Fruit fly (Drosophila melanogaster): ENCODE measurements around the gene NimC4.

Gene NimC4

DNA sequence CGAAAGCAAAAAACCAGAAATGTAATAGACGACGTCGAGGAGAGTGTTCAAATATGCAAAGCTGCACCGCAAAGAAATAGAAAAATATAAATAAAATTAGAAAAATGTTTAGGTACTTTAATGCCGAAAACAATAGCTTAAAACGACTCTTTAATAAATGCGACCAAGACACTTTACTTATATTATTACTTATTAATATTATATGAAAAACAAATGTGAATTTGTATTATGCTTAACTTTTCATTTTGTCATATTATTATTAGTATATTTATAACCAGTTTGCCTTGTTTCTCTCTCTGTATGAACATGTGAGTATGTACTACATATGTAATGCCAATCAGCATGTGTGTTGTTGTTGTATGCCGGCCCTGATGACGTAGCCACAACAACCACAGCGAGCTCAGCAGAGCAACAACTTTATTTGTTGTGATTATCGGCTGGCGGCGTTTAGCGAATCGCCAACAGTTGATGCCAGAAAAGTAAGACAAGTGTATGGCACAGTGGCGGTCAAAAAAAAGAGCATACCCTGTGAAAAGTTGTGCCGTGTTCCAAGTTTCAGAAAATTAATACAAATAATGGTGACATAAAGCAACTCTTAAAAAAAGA is 25.1 kb upstream of the NimC4 start (continued):
- peak; percentile 63 for TF ChIP-seq CG13624 (GFP tag; optimal IDR thresholded peaks at IDR 0.05)
- TF ChIP-seq CG31224 (GFP tag; IDR thresholded peaks at IDR 0.05) = peak; percentile 48; the same call in 1 of the 2 replicates
- peak; percentile 85 for TF ChIP-seq wdn (GFP tag; IDR thresholded peaks at IDR 0.05)
- no peak for TF ChIP-seq sna (GFP tag; IDR thresholded peaks at IDR 0.05; ENCODE audit: partially characterized antibody)
- TF ChIP-seq ssp (GFP tag; IDR thresholded peaks at IDR 0.05) = peak; percentile 86
- TF ChIP-seq CG12155 (GFP tag; optimal IDR thresholded peaks at IDR 0.05) = peak; percentile 78
- peak; percentile 96 for TF ChIP-seq oc (tag; optimal IDR thresholded peaks at IDR 0.05)
- TF ChIP-seq gcm2 (GFP tag; optimal IDR thresholded peaks at IDR 0.05) = no peak
- TF ChIP-seq sr (GFP tag; IDR thresholded peaks at IDR 0.05) = peak; percentile 64; the same call in 2 of the 3 replicates
- TF ChIP-seq CG10321 (GFP tag; IDR thresholded peaks at IDR 0.05) = peak; percentile 75; the same call in 1 of the 2 replicates
- TF ChIP-seq az2 (GFP tag; optimal IDR thresholded peaks at IDR 0.05) = peak; percentile 81
- TF ChIP-seq klu (GFP tag; IDR thresholded peaks at IDR 0.05) = peak; percentile 91
- peak; percentile 0 for TF ChIP-seq CG16863 (GFP tag; optimal IDR thresholded peaks at IDR 0.05)
- TF ChIP-seq Doc3 (GFP tag; IDR thresholded peaks at IDR 0.05; ENCODE audit: partially characterized antibody) = no peak
- peak; percentile 52 for TF ChIP-seq CG9876 (GFP tag; optimal IDR thresholded peaks at IDR 0.05)
- TF ChIP-seq dm (GFP tag; optimal IDR thresholded peaks at IDR 0.05) = peak; percentile 41
- TF ChIP-seq inv (GFP tag; IDR thresholded peaks at IDR 0.05; ENCODE audit: partially characterized antibody) = no peak
- peak; percentile 77 for TF ChIP-seq CG11723 (GFP tag; optimal IDR thresholded peaks at IDR 0.05)
- TF ChIP-seq al (GFP tag; IDR thresholded peaks at IDR 0.05) = peak; percentile 93
- peak; percentile 31 for TF ChIP-seq CHES-1-like (GFP tag; optimal IDR thresholded peaks at IDR 0.05)
- peak; percentile 42; the same call in 1 of the 2 replicates for TF ChIP-seq CG5953 (GFP tag; IDR thresholded peaks at IDR 0.05)
- peak; percentile 93 for TF ChIP-seq NfI (GFP tag; optimal IDR thresholded peaks at IDR 0.05)
- TF ChIP-seq Spps (tag; optimal IDR thresholded peaks at IDR 0.05) = peak; percentile 91
- no peak for TF ChIP-seq Neu2 (GFP tag; optimal IDR thresholded peaks at IDR 0.05; ENCODE audit: borderline replicate concordance)
- no peak for TF ChIP-seq emc (GFP tag; optimal IDR thresholded peaks at IDR 0.05)
- TF ChIP-seq bab2 (GFP tag; optimal IDR thresholded peaks at IDR 0.05) = peak; percentile 59
- TF ChIP-seq ato (GFP tag; IDR thresholded peaks at IDR 0.05; ENCODE audit: partially characterized antibody) = no peak
- TF ChIP-seq Nf-YC (tag; optimal IDR thresholded peaks at IDR 0.05) = peak; percentile 89
- no peak for TF ChIP-seq Hr39 (optimal IDR thresholded peaks at IDR 0.05)
- peak; percentile 90 for TF ChIP-seq org-1 (GFP tag; optimal IDR thresholded peaks at IDR 0.05)
- TF ChIP-seq dimm (GFP tag; IDR thresholded peaks at IDR 0.05) = peak; percentile 81
- peak; percentile 84 for TF ChIP-seq CG4424 (GFP tag; optimal IDR thresholded peaks at IDR 0.05)
- TF ChIP-seq Kr (GFP tag; optimal IDR thresholded peaks at IDR 0.05) = no peak
- TF ChIP-seq Atf3 (GFP tag; optimal IDR thresholded peaks at IDR 0.05) = peak; percentile 49
- TF ChIP-seq CG1602 (GFP tag; optimal IDR thresholded peaks at IDR 0.05) = peak; percentile 86
- TF ChIP-seq zfh1 (GFP tag; IDR thresholded peaks at IDR 0.05) = peak; percentile 87
- TF ChIP-seq CG17568 (GFP tag; optimal IDR thresholded peaks at IDR 0.05) = peak; percentile 71
- peak; percentile 97 for TF ChIP-seq grau (tag; optimal IDR thresholded peaks at IDR 0.05)
- peak; percentile 72 for TF ChIP-seq NFAT (GFP tag; IDR thresholded peaks at IDR 0.05)
- peak; percentile 41 for TF ChIP-seq CG4617 (GFP tag; optimal IDR thresholded peaks at IDR 0.05; ENCODE audit: borderline replicate concordance)
- TF ChIP-seq danr (GFP tag; IDR thresholded peaks at IDR 0.05) = peak; percentile 82
- peak; percentile 79 for TF ChIP-seq CG6254 (GFP tag; optimal IDR thresholded peaks at IDR 0.05)
- peak; percentile 93 for TF ChIP-seq tgo (GFP tag; IDR thresholded peaks at IDR 0.05)
- TF ChIP-seq ro (GFP tag; IDR thresholded peaks at IDR 0.05) = peak; percentile 82
- no peak for TF ChIP-seq lov (optimal IDR thresholded peaks at IDR 0.05)
- peak; percentile 84 for TF ChIP-seq lov (GFP tag; IDR thresholded peaks at IDR 0.05)
- peak; percentile 79 for TF ChIP-seq Jarid2 (GFP tag; optimal IDR thresholded peaks at IDR 0.05)
- no peak for TF ChIP-seq corto (GFP tag; optimal IDR thresholded peaks at IDR 0.05)
- TF ChIP-seq jumu (GFP tag; optimal IDR thresholded peaks at IDR 0.05) = peak; percentile 23
- peak; percentile 85 for TF ChIP-seq ewg (GFP tag; optimal IDR thresholded peaks at IDR 0.05)
- peak; percentile 93 for TF ChIP-seq Xrp1 (GFP tag; IDR thresholded peaks at IDR 0.05)
